Fruit fly (Drosophila melanogaster) whole organism, embryonic: Measurements from ENCODE around the gene CG4133.

Experiments used
- Atf6 ChIP-seq: fragments of 200-800 bp; sonication (Bioruptor generic); IDR thresholded peaks from 2 replicates; pipeline ENCODE4 v1.3.6; 2022; ENCODE audit warnings: missing biosample characterization, missing genetic modification characterization
- B-H1 ChIP-seq: fragments of 200-800 bp; sonication (Bioruptor generic); IDR thresholded peaks from 3 replicates; pipeline ENCODE4 v1.3.6; 2022; ENCODE audit warnings: missing biosample characterization, missing genetic modification characterization
- Bteb2 ChIP-seq: fragments of 200-800 bp; sonication (Bioruptor generic); optimal IDR thresholded peaks from 2 replicates; lab custom pipeline; 2016; ENCODE audit warnings: missing biosample characterization, missing genetic modification characterization
- C15 ChIP-seq: fragments of 200-800 bp; sonication (Bioruptor generic); IDR thresholded peaks from 3 replicates; pipeline ENCODE4 v1.3.6; 2022; ENCODE audit warnings: missing biosample characterization, missing genetic modification characterization
- CG10267 ChIP-seq: fragments of 200-800 bp; sonication (Bioruptor generic); optimal IDR thresholded peaks from 2 replicates; lab custom pipeline; 2018; ENCODE audit warnings: missing biosample characterization, mild to moderate bottlenecking, missing genetic modification characterization, moderate library complexity
- CG12299 ChIP-seq: fragments of 200-800 bp; sonication (Bioruptor generic); optimal IDR thresholded peaks from 2 replicates; lab custom pipeline; 2018; ENCODE audit warnings: missing biosample characterization, mild to moderate bottlenecking, missing genetic modification characterization
- CG12744 ChIP-seq: fragments of 200-800 bp; sonication (Bioruptor generic); optimal IDR thresholded peaks from 2 replicates; lab custom pipeline; 2016; ENCODE audit warnings: missing biosample characterization, missing genetic modification characterization
- CG14710 ChIP-seq: fragments of 200-800 bp; sonication (Bioruptor generic); optimal IDR thresholded peaks from 3 replicates; lab custom pipeline; 2019; ENCODE audit warnings: missing biosample characterization, mild to moderate bottlenecking, missing genetic modification characterization, moderate library complexity
- CG17186 ChIP-seq: fragments of 200-800 bp; sonication (Bioruptor generic); optimal IDR thresholded peaks from 3 replicates; lab custom pipeline; 2017; ENCODE audit warnings: missing biosample characterization, missing genetic modification reagents, missing genetic modification characterization
- CG1792 ChIP-seq: fragments of 200-800 bp; sonication (Bioruptor generic); optimal IDR thresholded peaks from 2 replicates; lab custom pipeline; 2016; ENCODE audit warnings: missing biosample characterization, missing genetic modification characterization
- CG18764 ChIP-seq: fragments of 200-800 bp; sonication (Bioruptor generic); optimal IDR thresholded peaks from 3 replicates; lab custom pipeline; 2016; ENCODE audit warnings: missing biosample characterization, missing genetic modification characterization
- CG2129 ChIP-seq: fragments of 200-800 bp; sonication (Bioruptor generic); IDR thresholded peaks from 2 replicates; pipeline ENCODE4 v1.3.6; 2022; ENCODE audit warnings: missing biosample characterization, missing genetic modification characterization; ENCODE audit not compliant: partially characterized antibody
- CG30020 ChIP-seq: fragments of 200-800 bp; optimal IDR thresholded peaks from 2 replicates; lab custom pipeline; 2019; ENCODE audit warnings: missing biosample characterization, mild to moderate bottlenecking, missing genetic modification characterization, moderate library complexity
- CG30403 ChIP-seq: fragments of 200-800 bp; sonication (Bioruptor generic); optimal IDR thresholded peaks from 3 replicates; lab custom pipeline; 2016; ENCODE audit warnings: missing biosample characterization, missing genetic modification characterization
- CG30431 ChIP-seq: fragments of 200-800 bp; sonication (Bioruptor generic); optimal IDR thresholded peaks from 2 replicates; lab custom pipeline; 2017; ENCODE audit warnings: missing biosample characterization, missing genetic modification characterization
- CG3726 ChIP-seq: fragments of 200-800 bp; sonication (Bioruptor generic); IDR thresholded peaks from 3 replicates; pipeline ENCODE4, ENCODE4 v1.3.6; 2022; ENCODE audit warnings: missing biosample characterization, missing genetic modification characterization
- CG3847 ChIP-seq: fragments of 200-800 bp; sonication (Bioruptor generic); IDR thresholded peaks from 2 replicates; pipeline ENCODE4 v1.3.6; 2022; ENCODE audit warnings: missing biosample characterization, missing genetic modification characterization
- CG7556 ChIP-seq: fragments of 200-800 bp; sonication (Bioruptor generic); optimal IDR thresholded peaks from 2 replicates; lab custom pipeline; 2017; ENCODE audit warnings: missing biosample characterization, mild to moderate bottlenecking, missing genetic modification characterization
- D ChIP-seq, 2 experiments: fragments of 200-800 bp in 1 of 2; fragments of >200 bp in 1 of 2; sonication (Bioruptor generic) in 1 of 2; optimal IDR thresholded peaks; 2 replicates in 1 of 2; 3 replicates in 1 of 2; lab custom pipeline; 2017; ENCODE audit warnings: mild to moderate bottlenecking in 1 of 2, missing biosample characterization in 1 of 2, missing genetic modification characterization in 1 of 2, missing genetic modification reagents in 1 of 2
- D19B ChIP-seq: fragments of 200-800 bp; sonication (Bioruptor generic); optimal IDR thresholded peaks from 2 replicates; lab custom pipeline; 2017; ENCODE audit warnings: missing biosample characterization, mild to moderate bottlenecking, missing genetic modification characterization
- Deaf1 ChIP-seq: fragments of 200-800 bp; optimal IDR thresholded peaks from 3 replicates; lab custom pipeline; 2019; ENCODE audit warnings: missing biosample characterization, mild to moderate bottlenecking, missing genetic modification characterization, moderate library complexity
- Doc3 ChIP-seq: fragments of 200-800 bp; sonication (Bioruptor generic); IDR thresholded peaks from 3 replicates; pipeline ENCODE4 v1.3.6; 2022; ENCODE audit warnings: missing biosample characterization, missing genetic modification characterization; ENCODE audit not compliant: partially characterized antibody
- ERR ChIP-seq: fragments of 200-800 bp; sonication (Bioruptor generic); optimal IDR thresholded peaks from 2 replicates; lab custom pipeline; 2016; ENCODE audit warnings: missing biosample characterization, missing genetic modification characterization
- Fer1 ChIP-seq: fragments of 200-800 bp; sonication (Bioruptor generic); optimal IDR thresholded peaks from 2 replicates; lab custom pipeline; 2017; ENCODE audit warnings: missing biosample characterization, mild to moderate bottlenecking, missing genetic modification characterization
- Hmr ChIP-seq: fragments of 200-800 bp; sonication (Bioruptor generic); optimal IDR thresholded peaks from 3 replicates; lab custom pipeline; 2017; ENCODE audit warnings: mild to moderate bottlenecking, missing biosample characterization, missing genetic modification reagents, missing genetic modification characterization
- Kr ChIP-seq: fragments of 200-800 bp; sonication (Bioruptor generic); optimal IDR thresholded peaks from 2 replicates; lab custom pipeline; 2017; ENCODE audit warnings: missing biosample characterization, mild to moderate bottlenecking, missing genetic modification characterization
- Myb ChIP-seq: fragments of 200-800 bp; sonication (Bioruptor generic); optimal IDR thresholded peaks from 2 replicates; lab custom pipeline; 2016; ENCODE audit warnings: missing biosample characterization, missing genetic modification characterization
- Nf-YA ChIP-seq: fragments of 200-800 bp; sonication (Bioruptor generic); IDR thresholded peaks from 2 replicates; pipeline ENCODE4 v1.3.6; 2022; ENCODE audit warnings: missing biosample characterization, missing genetic modification characterization
- NfI ChIP-seq: fragments of 200-800 bp; sonication (Bioruptor generic); optimal IDR thresholded peaks from 3 replicates; lab custom pipeline; 2018; ENCODE audit warnings: missing biosample characterization, mild to moderate bottlenecking, missing genetic modification characterization, moderate library complexity
- abd-A ChIP-seq: fragments of 200-800 bp; sonication (Bioruptor generic); optimal IDR thresholded peaks from 3 replicates; lab custom pipeline; 2019; ENCODE audit warnings: missing biosample characterization, mild to moderate bottlenecking, missing genetic modification characterization, moderate library complexity
- corto ChIP-seq: fragments of 200-800 bp; sonication (Bioruptor generic); optimal IDR thresholded peaks from 2 replicates; lab custom pipeline; 2016; ENCODE audit warnings: missing biosample characterization, mild to moderate bottlenecking, missing genetic modification characterization, moderate library complexity
- crc ChIP-seq: fragments of 200-800 bp; sonication (Bioruptor generic); optimal IDR thresholded peaks from 2 replicates; lab custom pipeline; 2016; ENCODE audit warnings: missing biosample characterization, missing genetic modification characterization
- dan ChIP-seq: fragments of 200-800 bp; sonication (Bioruptor generic); IDR thresholded peaks from 2 replicates; pipeline ENCODE4 v1.3.6; 2022; ENCODE audit warnings: missing biosample characterization, missing genetic modification characterization
- dimm ChIP-seq: fragments of 200-800 bp; sonication (Bioruptor generic); IDR thresholded peaks from 2 replicates; pipeline ENCODE4 v1.3.6; 2022; ENCODE audit warnings: missing biosample characterization, missing genetic modification characterization
- eve ChIP-seq, 2 experiments: fragments of >200 bp; optimal IDR thresholded peaks; 2 replicates each; lab custom pipeline; 2017; ENCODE audit warnings: missing biosample characterization in 2 of 2, missing genetic modification characterization in 2 of 2
- fd96Cb ChIP-seq: fragments of 200-800 bp; sonication (Bioruptor generic); optimal IDR thresholded peaks from 2 replicates; lab custom pipeline; 2018; ENCODE audit warnings: missing biosample characterization, mild to moderate bottlenecking, missing genetic modification characterization, moderate library complexity
- fu2 ChIP-seq: fragments of 200-800 bp; sonication (Bioruptor generic); optimal IDR thresholded peaks from 2 replicates; lab custom pipeline; 2016; ENCODE audit warnings: missing biosample characterization, missing genetic modification characterization
- gcm ChIP-seq: fragments of 200-800 bp; sonication (Bioruptor generic); optimal IDR thresholded peaks from 2 replicates; lab custom pipeline; 2019; ENCODE audit warnings: missing biosample characterization, mild to moderate bottlenecking, missing genetic modification characterization, moderate library complexity
- gcm2 ChIP-seq: fragments of 200-800 bp; sonication (Bioruptor generic); optimal IDR thresholded peaks from 2 replicates; lab custom pipeline; 2016; ENCODE audit warnings: missing biosample characterization, missing genetic modification characterization
- grau ChIP-seq: fragments of 200-800 bp; optimal IDR thresholded peaks from 3 replicates; lab custom pipeline; 2019; ENCODE audit warnings: missing biosample characterization, mild to moderate bottlenecking, missing genetic modification characterization, moderate library complexity
- kni ChIP-seq: fragments of 200-800 bp; sonication (Bioruptor generic); optimal IDR thresholded peaks from 3 replicates; lab custom pipeline; 2017; ENCODE audit warnings: mild to moderate bottlenecking, missing biosample characterization, missing genetic modification reagents, missing genetic modification characterization
- odd ChIP-seq: fragments of 200-800 bp; sonication (Bioruptor generic); optimal IDR thresholded peaks from 2 replicates; lab custom pipeline; 2017; ENCODE audit warnings: missing biosample characterization, mild to moderate bottlenecking, missing genetic modification characterization
- phol ChIP-seq: fragments of 200-800 bp; sonication (Bioruptor generic); optimal IDR thresholded peaks from 3 replicates; lab custom pipeline; 2018; ENCODE audit warnings: missing biosample characterization, mild to moderate bottlenecking, missing genetic modification characterization, moderate library complexity
- pum ChIP-seq: fragments of 200-800 bp; sonication (Bioruptor generic); optimal IDR thresholded peaks from 2 replicates; lab custom pipeline; 2016; ENCODE audit warnings: missing biosample characterization, missing genetic modification characterization
- scrt ChIP-seq: fragments of 200-800 bp; sonication (Bioruptor generic); optimal IDR thresholded peaks from 2 replicates; lab custom pipeline; 2018; ENCODE audit warnings: missing biosample characterization, mild to moderate bottlenecking, missing genetic modification characterization, moderate library complexity
- sens-2 ChIP-seq: fragments of 200-800 bp; sonication (Bioruptor generic); IDR thresholded peaks from 2 replicates; pipeline ENCODE4 v1.3.6; 2022; ENCODE audit warnings: missing biosample characterization, missing genetic modification characterization
- sug ChIP-seq: fragments of 200-800 bp; optimal IDR thresholded peaks from 2 replicates; lab custom pipeline; 2019; ENCODE audit warnings: missing biosample characterization, mild to moderate bottlenecking, missing genetic modification characterization, moderate library complexity
- tin ChIP-seq: fragments of 200-800 bp; sonication (Bioruptor generic); optimal IDR thresholded peaks from 3 replicates; lab custom pipeline; 2016; ENCODE audit warnings: missing biosample characterization, missing genetic modification characterization
- vfl ChIP-seq: fragments of 200-800 bp; sonication (Bioruptor generic); optimal IDR thresholded peaks from 2 replicates; lab custom pipeline; 2016; ENCODE audit warnings: missing biosample characterization, missing genetic modification characterization

CG4133 gene

DNA sequence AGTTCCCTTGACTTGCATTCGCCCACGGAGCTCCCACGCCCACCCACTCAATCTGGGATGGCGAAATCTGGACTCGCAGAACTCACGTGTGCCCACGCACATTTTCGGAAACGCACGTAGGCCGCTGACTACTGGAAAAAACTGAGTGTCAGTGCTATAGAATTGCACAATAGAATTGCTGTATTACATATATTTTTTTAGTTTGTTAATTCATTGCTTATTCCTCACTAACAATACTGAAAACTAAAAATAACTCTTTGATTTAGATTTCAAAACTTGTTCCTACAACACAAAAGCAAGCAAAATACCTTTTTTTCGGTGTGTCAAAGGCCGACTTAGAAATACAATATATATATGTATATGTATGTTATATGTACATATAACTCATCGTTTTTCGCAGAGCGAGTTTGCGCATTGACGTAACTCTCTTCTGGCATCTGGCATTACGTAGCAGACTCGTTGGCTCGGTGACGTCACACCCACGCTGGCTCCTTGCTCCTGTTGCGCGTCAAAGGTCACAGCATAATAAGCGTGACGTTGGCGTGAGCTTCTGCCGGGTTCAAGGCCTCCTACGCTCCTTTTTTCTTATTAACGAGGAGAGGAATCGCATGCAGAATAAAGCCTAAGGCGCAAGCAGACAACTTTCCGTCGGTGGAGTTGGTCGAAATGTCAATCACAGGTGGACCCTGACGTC lies 26.6 kb downstream of the CG4133 start (continued):
- TF ChIP-seq Hmr (GFP tag; lab: Kevin White, UChicago) (peak; percentile 95), Myb (peak; percentile 51), gcm (GFP tag; lab: Kevin White, UChicago) (peak; percentile 35), grau (tag; lab: Kevin White, UChicago) (peak; percentile 88), Atf6 (GFP tag; lab: Robert Waterston, UW) (no peak), sens-2 (GFP tag; lab: Robert Waterston, UW) (no peak), CG2129 (GFP tag; lab: Robert Waterston, UW) (no peak), odd (GFP tag; lab: Kevin White, UChicago) (peak; percentile 57), vfl (GFP tag; lab: Kevin White, UChicago) (peak; percentile 53), B-H1 (GFP tag; lab: Robert Waterston, UW) (no peak), abd-A (tag; lab: Kevin White, UChicago) (no peak), ERR (GFP tag; lab: Kevin White, UChicago) (peak; percentile 47), NfI (GFP tag; lab: Kevin White, UChicago) (peak; percentile 85), kni (no peak), Fer1 (GFP tag; lab: Kevin White, UChicago) (peak; percentile 93), gcm2 (peak; percentile 36), pum (peak; percentile 31), CG14710 (peak; percentile 33), tin (GFP tag; lab: Kevin White, UChicago) (peak; percentile 63), CG30020 (tag; lab: Kevin White, UChicago) (no peak), CG12299 (tag; lab: Kevin White, UChicago) (peak; percentile 74), scrt (GFP tag; lab: Kevin White, UChicago) (peak; percentile 94), CG3847 (GFP tag; lab: Robert Waterston, UW) (no peak), fu2 (peak; percentile 68), fd96Cb (peak; percentile 65), CG18764 (GFP tag; lab: Kevin White, UChicago) (peak; percentile 63), CG30403 (GFP tag; lab: Kevin White, UChicago) (peak; percentile 84), corto (GFP tag; lab: Kevin White, UChicago) (no peak), sug (tag; lab: Kevin White, UChicago) (no peak), eve (GFP tag; optimal IDR thresholded peaks at IDR 0.05; lab: Kevin White, UChicago) (peak in 1 of 2 experiments; percentile 80), CG10267 (tag; lab: Kevin White, UChicago) (peak; percentile 66), Deaf1 (tag; lab: Kevin White, UChicago) (peak; percentile 54), CG17186 (GFP tag; lab: Kevin White, UChicago) (no peak), CG7556 (peak; percentile 90), dan (no peak), Bteb2 (GFP tag; lab: Kevin White, UChicago) (peak; percentile 83), C15 (GFP tag; lab: Robert Waterston, UW) (no peak), Nf-YA (GFP tag; lab: Robert Waterston, UW) (no peak), phol (peak; percentile 64), dimm (GFP tag; lab: Robert Waterston, UW) (no peak), CG30431 (GFP tag; lab: Kevin White, UChicago) (peak; percentile 23), Doc3 (GFP tag; lab: Robert Waterston, UW) (no peak), CG12744 (GFP tag; lab: Kevin White, UChicago) (peak; percentile 67), CG1792 (GFP tag; lab: Kevin White, UChicago) (peak; percentile 37), D (optimal IDR thresholded peaks at IDR 0.05; lab: Kevin White, UChicago) (no peak), D (GFP tag; optimal IDR thresholded peaks at IDR 0.05; lab: Kevin White, UChicago) (peak; percentile 35), CG3726 (GFP tag; lab: Robert Waterston, UW) (no peak), Kr (no peak), D19B (peak; percentile 77), crc (peak; percentile 65)
